Fruit fly (Drosophila melanogaster) whole organism, pupa: ENCODE data around the gene pho.

Experiments
- CG10348 ChIP-seq: fragments of 200-800 bp; sonication (Bioruptor generic); IDR thresholded peaks from 2 replicates; pipeline ENCODE4 v1.3.6; 2022; ENCODE audit warnings: missing biosample characterization, missing genetic modification characterization
- CG12605 ChIP-seq: fragments of 200-800 bp; sonication (Bioruptor generic); IDR thresholded peaks from 2 replicates; pipeline ENCODE4 v1.3.6; 2022; ENCODE audit warnings: missing biosample characterization, missing genetic modification characterization
- CG13204 ChIP-seq: fragments of 200-800 bp; sonication (Bioruptor generic); optimal IDR thresholded peaks from 2 replicates; lab custom pipeline; 2018; ENCODE audit warnings: missing biosample characterization, mild to moderate bottlenecking, missing genetic modification characterization, moderate library complexity
- CG14655 ChIP-seq: fragments of 200-800 bp; sonication (Bioruptor generic); optimal IDR thresholded peaks from 3 replicates; lab custom pipeline; 2017; ENCODE audit warnings: mild to moderate bottlenecking, missing biosample characterization, missing genetic modification reagents, missing genetic modification characterization
- CG15710 ChIP-seq: fragments of 200-800 bp; sonication (Bioruptor generic); optimal IDR thresholded peaks from 2 replicates; lab custom pipeline; 2018; ENCODE audit warnings: missing biosample characterization, mild to moderate bottlenecking, missing genetic modification characterization, moderate library complexity
- CG17806 ChIP-seq: fragments of 200-800 bp; sonication (Bioruptor generic); optimal IDR thresholded peaks from 2 replicates; lab custom pipeline; 2018; ENCODE audit warnings: missing biosample characterization, mild to moderate bottlenecking, missing genetic modification characterization, moderate library complexity
- CG32121 ChIP-seq: fragments of 200-800 bp; sonication (Bioruptor generic); IDR thresholded peaks from 2 replicates; pipeline ENCODE4 v1.3.6; 2022; ENCODE audit warnings: missing biosample characterization, missing genetic modification characterization
- CG34367 ChIP-seq: fragments of 200-800 bp; sonication (Bioruptor generic); optimal IDR thresholded peaks from 2 replicates; lab custom pipeline; 2018; ENCODE audit warnings: missing biosample characterization, mild to moderate bottlenecking, missing genetic modification characterization
- CG4496 ChIP-seq: fragments of 200-800 bp; sonication (Bioruptor generic); IDR thresholded peaks from 3 replicates; pipeline ENCODE4 v1.3.6; 2022; ENCODE audit warnings: missing biosample characterization, missing genetic modification characterization
- CG8159 ChIP-seq: fragments of 200-800 bp; sonication (Bioruptor generic); optimal IDR thresholded peaks from 3 replicates; lab custom pipeline; 2018; ENCODE audit warnings: missing biosample characterization, mild to moderate bottlenecking, missing genetic modification characterization, moderate library complexity
- CG8301 ChIP-seq: fragments of 200-800 bp; sonication (Bioruptor generic); optimal IDR thresholded peaks from 2 replicates; lab custom pipeline; 2018; ENCODE audit warnings: missing biosample characterization, mild to moderate bottlenecking, missing genetic modification characterization
- CG9948 ChIP-seq: fragments of 200-800 bp; sonication (Bioruptor generic); optimal IDR thresholded peaks from 2 replicates; lab custom pipeline; 2018; ENCODE audit warnings: missing biosample characterization, mild to moderate bottlenecking, missing genetic modification characterization, moderate library complexity
- D1 ChIP-seq: fragments of 200-800 bp; sonication (Bioruptor generic); optimal IDR thresholded peaks from 2 replicates; lab custom pipeline; 2018; ENCODE audit warnings: missing biosample characterization, mild to moderate bottlenecking, missing genetic modification characterization, moderate library complexity
- EcR ChIP-seq: fragments of 200-800 bp; sonication (Bioruptor generic); optimal IDR thresholded peaks from 3 replicates; lab custom pipeline; 2019; ENCODE audit warnings: missing biosample characterization, missing genetic modification characterization, mild to moderate bottlenecking, moderate library complexity, missing genetic modification reagents
- Ets98B ChIP-seq: fragments of 200-800 bp; sonication (Bioruptor generic); IDR thresholded peaks from 2 replicates; pipeline ENCODE4 v1.3.6; 2022; ENCODE audit warnings: missing biosample characterization, missing genetic modification characterization
- Pif1A ChIP-seq: fragments of 200-800 bp; sonication (Bioruptor generic); optimal IDR thresholded peaks from 3 replicates; lab custom pipeline; 2016; ENCODE audit warnings: missing biosample characterization, missing genetic modification characterization
- Pif1B ChIP-seq: fragments of 200-800 bp; sonication (Bioruptor generic); optimal IDR thresholded peaks from 3 replicates; lab custom pipeline; 2016; ENCODE audit warnings: missing biosample characterization, missing genetic modification characterization
- Snoo ChIP-seq: fragments of 200-800 bp; sonication (Bioruptor generic); optimal IDR thresholded peaks from 3 replicates; lab custom pipeline; 2017; ENCODE audit warnings: missing biosample characterization, mild to moderate bottlenecking, missing genetic modification characterization, inconsistent platforms
- fd96Ca ChIP-seq: fragments of 200-800 bp; sonication (Bioruptor generic); IDR thresholded peaks from 3 replicates; pipeline ENCODE4 v1.3.6; 2022; ENCODE audit warnings: missing biosample characterization, missing genetic modification characterization
- gl ChIP-seq: fragments of 200-800 bp; sonication (Bioruptor generic); optimal IDR thresholded peaks from 2 replicates; lab custom pipeline; 2018; ENCODE audit warnings: missing biosample characterization, mild to moderate bottlenecking, missing genetic modification characterization
- rn ChIP-seq: fragments of 200-800 bp; sonication (Bioruptor generic); IDR thresholded peaks from 2 replicates; pipeline ENCODE4 v1.3.6; 2022; ENCODE audit warnings: missing biosample characterization, missing genetic modification characterization

pho gene

DNA sequence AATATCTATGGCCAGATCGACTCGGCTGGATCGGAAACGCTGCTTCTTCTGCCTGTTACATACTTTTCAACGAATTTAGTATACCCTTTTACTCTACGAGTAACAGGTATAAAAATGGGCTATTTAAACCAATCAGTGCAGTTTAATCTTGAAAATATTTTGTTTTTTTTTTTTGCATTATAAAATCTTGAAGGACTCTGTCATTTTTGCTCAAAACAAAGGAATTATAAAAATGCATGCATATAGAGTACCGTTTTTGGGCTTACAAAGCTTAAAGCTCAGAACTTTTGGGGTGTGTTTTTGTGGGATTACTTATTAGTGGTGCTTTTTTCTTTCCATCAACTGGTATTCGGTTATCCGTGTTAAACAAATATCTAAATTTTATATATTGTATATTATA is 55.1 kb downstream of the pho start, which contains the start of gene CG11155:
Gene CG11155, plus strand, starts transcription at position 313 of the 400 bp plus-strand sequence.
- TF ChIP-seq EcR (GFP tag; lab: Kevin White, UChicago) (no peak), CG13204 (no peak), CG9948 (tag; lab: Kevin White, UChicago) (no peak), CG8159 (tag; lab: Kevin White, UChicago) (no peak), D1 (no peak), Pif1A (GFP tag; lab: Kevin White, UChicago) (no peak), Ets98B (GFP tag; lab: Robert Waterston, UW) (no peak), CG10348 (GFP tag; lab: Robert Waterston, UW) (no peak), CG12605 (GFP tag; lab: Robert Waterston, UW) (no peak), Snoo (tag; lab: Kevin White, UChicago) (no peak), CG8301 (no peak), CG15710 (tag; lab: Kevin White, UChicago) (no peak), Pif1B (no peak), fd96Ca (no peak), CG17806 (tag; lab: Kevin White, UChicago) (no peak), CG32121 (GFP tag; lab: Robert Waterston, UW) (no peak), gl (tag; lab: Kevin White, UChicago) (no peak), CG34367 (tag; lab: Kevin White, UChicago) (no peak), CG4496 (GFP tag; lab: Robert Waterston, UW) (no peak), rn (no peak)

DNA sequence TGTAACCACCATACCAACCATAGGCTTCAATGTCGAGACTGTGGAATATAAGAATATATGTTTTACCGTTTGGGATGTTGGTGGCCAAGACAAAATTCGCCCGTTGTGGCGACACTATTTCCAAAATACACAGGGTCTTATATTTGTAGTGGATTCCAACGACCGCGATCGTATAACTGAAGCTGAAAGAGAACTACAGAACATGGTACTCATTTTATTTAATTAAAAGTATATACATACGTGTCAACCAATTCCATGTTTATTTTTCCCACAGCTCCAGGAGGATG is 57.0 kb downstream of the pho start:
- no peak for TF ChIP-seq CG12605 (GFP tag; lab: Robert Waterston, UW)
- no peak for TF ChIP-seq CG9948 (tag; lab: Kevin White, UChicago)
- TF ChIP-seq CG8159 (tag; lab: Kevin White, UChicago): no peak
- TF ChIP-seq D1: no peak

DNA sequence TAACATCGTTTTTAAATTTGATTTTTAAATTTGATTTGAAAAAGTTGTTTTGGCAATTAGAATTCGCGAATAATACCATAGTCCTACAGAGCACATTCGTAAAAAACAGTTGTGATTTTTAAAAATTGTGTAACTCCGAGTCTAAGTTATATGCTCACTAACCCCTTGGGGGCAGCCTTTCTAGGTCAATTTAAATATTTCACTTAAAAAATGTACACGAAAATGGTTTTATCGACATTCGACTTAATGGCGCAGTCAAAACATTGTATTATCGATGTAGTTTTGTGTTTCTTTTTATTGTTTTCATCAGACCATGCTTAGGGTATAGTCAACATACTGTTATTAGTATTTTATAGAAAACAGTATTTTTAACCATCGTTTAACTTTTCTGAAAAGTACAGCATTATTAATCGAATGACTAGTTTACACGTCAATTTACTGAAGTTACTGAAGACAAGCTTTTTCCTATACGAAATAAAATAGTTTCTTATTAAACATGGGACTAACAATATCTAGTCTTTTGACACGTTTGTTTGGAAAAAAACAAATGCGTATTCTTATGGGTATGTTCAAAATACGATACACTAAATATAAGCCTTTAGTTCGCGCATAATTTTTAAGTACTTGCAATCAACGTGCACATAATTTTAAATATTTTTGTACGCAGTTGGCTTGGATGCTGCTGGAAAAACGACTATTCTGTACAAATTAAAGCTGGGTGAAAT is 57.5 kb downstream of the pho start, which contains the start of gene Arf4:
Gene Arf4, plus strand, starts transcription at position 399 of the 725 bp plus-strand sequence.
- TF ChIP-seq fd96Ca (no peak), CG9948 (tag; lab: Kevin White, UChicago) (no peak), gl (tag; lab: Kevin White, UChicago) (no peak), CG32121 (GFP tag; lab: Robert Waterston, UW) (no peak), Ets98B (GFP tag; lab: Robert Waterston, UW) (no peak), D1 (no peak), CG14655 (GFP tag; lab: Kevin White, UChicago) (no peak), CG12605 (GFP tag; lab: Robert Waterston, UW) (no peak)

DNA sequence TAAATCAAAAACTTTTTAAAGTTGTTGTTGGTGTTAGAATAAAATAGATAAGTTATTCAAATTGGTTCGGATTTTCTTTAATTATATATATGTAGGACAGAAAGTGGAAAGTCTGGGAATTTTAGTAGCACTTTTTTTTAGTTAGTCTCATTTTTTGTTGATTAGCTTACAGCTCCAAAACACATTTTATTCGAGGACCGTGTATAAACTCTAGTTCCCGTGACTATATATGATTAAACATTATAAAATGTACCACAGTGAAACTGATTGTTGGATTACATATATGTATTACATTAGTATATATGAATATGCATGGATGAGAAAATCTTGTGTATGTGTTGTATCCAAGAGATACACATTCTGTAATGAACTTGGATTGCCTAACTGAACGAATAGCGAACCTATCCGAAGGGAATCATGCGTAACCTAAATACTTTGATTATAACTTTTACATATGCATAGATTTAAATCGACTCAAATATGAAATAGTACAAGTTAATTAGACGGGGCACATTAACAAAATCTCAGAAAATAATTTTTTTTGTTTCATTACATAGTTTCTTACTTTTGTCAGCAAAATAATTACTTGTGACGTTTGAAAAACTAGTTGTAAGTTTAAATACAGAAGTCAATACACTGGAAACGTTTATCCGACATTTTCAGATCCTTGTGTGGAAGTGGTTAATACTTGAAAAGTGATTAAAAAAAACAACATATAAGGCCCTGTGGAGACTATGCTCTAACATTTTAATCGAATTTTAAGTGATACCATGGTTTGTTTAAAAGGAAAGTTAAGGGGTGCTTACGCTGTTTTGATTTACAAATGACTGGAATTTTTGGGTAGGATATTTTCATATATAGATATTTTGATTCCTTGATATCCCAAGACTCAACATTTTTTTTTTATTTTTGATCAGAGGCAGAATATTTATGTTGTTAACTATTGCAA is 58.5 kb downstream of the pho start, which contains the start of gene Cals:
Gene Cals, minus strand, starts transcription at position 700 of the 949 bp plus-strand sequence.
- no peak for TF ChIP-seq Snoo (tag; lab: Kevin White, UChicago)
- no peak for TF ChIP-seq CG13204
- no peak for TF ChIP-seq CG32121 (GFP tag; lab: Robert Waterston, UW)
- TF ChIP-seq CG17806 (tag; lab: Kevin White, UChicago): no peak
- no peak for TF ChIP-seq CG34367 (tag; lab: Kevin White, UChicago)
- TF ChIP-seq CG8301: no peak
- no peak for TF ChIP-seq CG14655 (GFP tag; lab: Kevin White, UChicago)
- TF ChIP-seq CG15710 (tag; lab: Kevin White, UChicago): no peak
- TF ChIP-seq Pif1A (GFP tag; lab: Kevin White, UChicago): no peak
- TF ChIP-seq EcR (GFP tag; lab: Kevin White, UChicago): no peak
- no peak for TF ChIP-seq CG8159 (tag; lab: Kevin White, UChicago)
- TF ChIP-seq fd96Ca: no peak
